Worm (Caenorhabditis elegans): ENCODE results near the gene C30G7.2.

ce11 chrV:14945124-14945523, 8.4 kb downstream of the C30G7.2 start:
- TF ChIP-seq ceh-83 (GFP tag; optimal IDR thresholded peaks at IDR 0.05) = no peak
- TF ChIP-seq ztf-11 (tag; optimal IDR thresholded peaks at IDR 0.05) = no peak
- no peak for TF ChIP-seq nhr-12 (tag; optimal IDR thresholded peaks at IDR 0.05)
- TF ChIP-seq mab-5 (tag; optimal IDR thresholded peaks at IDR 0.05) = no peak
- TF ChIP-seq unc-62 (GFP tag; optimal IDR thresholded peaks at IDR 0.05) = no peak
- no peak for TF ChIP-seq snpc-4 (tag; optimal IDR thresholded peaks at IDR 0.05)
- TF ChIP-seq flh-1 (GFP tag; optimal IDR thresholded peaks at IDR 0.05) = no peak
